Fruit fly (Drosophila melanogaster): ENCODE data around the gene CG11664.

DNA sequence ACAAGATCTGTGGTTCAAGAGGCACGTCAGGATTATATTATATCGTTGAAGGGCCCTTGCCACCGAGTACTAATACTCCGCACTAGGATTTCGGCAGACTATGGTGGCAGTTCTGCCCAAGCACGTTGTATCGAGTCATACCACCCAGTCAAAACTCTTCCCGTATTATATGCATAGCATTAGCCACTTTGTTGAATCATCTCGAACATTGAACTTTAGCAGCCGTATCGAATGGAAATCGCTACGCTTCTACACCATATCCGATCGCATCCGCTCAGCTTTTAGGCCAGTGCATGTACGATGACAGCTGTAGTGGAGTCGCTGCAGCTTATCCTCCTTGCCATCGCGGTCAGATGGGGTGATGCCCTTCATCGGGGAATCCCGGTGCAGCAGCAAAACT, at the start of gene CG11664:
- TF ChIP-seq Mnt (GFP tag; optimal IDR thresholded peaks at IDR 0.05): no peak
- no peak for TF ChIP-seq CG7101 (tag; optimal IDR thresholded peaks at IDR 0.05)
- no peak for TF ChIP-seq Crg-1 (GFP tag; optimal IDR thresholded peaks at IDR 0.05)
- TF ChIP-seq kay (GFP tag; ENCODE audit: borderline replicate concordance): no peak
- TF ChIP-seq CG5204 (GFP tag; optimal IDR thresholded peaks at IDR 0.05): no peak
- no peak for TF ChIP-seq CG11617 (GFP tag; optimal IDR thresholded peaks at IDR 0.05)
- no peak for TF ChIP-seq toe (GFP tag; optimal IDR thresholded peaks at IDR 0.05)
- no peak for TF ChIP-seq cic (GFP tag; optimal IDR thresholded peaks at IDR 0.05)
- no peak for TF ChIP-seq Hr96 (GFP tag; optimal IDR thresholded peaks at IDR 0.05)
- TF ChIP-seq CG12768 (GFP tag; optimal IDR thresholded peaks at IDR 0.05): no peak
